Fruit fly (Drosophila melanogaster) whole organism, adult: ENCODE measurements around the gene BthD.

Experiments used
- CG7101 ChIP-seq: fragments of 200-800 bp; sonication (Bioruptor generic); optimal IDR thresholded peaks from 2 replicates; lab custom pipeline; 2018; ENCODE audit warnings: missing biosample characterization, mild to moderate bottlenecking, missing genetic modification characterization, moderate library complexity
- Clk ChIP-seq: fragments of 200-800 bp; sonication (Bioruptor generic); optimal IDR thresholded peaks from 2 replicates; lab custom pipeline; 2017; ENCODE audit warnings: missing biosample characterization, missing genetic modification characterization
- Hr96 ChIP-seq: fragments of 200-800 bp; sonication (Bioruptor generic); optimal IDR thresholded peaks from 2 replicates; lab custom pipeline; 2016; ENCODE audit warnings: missing biosample characterization, missing genetic modification characterization

DNA sequence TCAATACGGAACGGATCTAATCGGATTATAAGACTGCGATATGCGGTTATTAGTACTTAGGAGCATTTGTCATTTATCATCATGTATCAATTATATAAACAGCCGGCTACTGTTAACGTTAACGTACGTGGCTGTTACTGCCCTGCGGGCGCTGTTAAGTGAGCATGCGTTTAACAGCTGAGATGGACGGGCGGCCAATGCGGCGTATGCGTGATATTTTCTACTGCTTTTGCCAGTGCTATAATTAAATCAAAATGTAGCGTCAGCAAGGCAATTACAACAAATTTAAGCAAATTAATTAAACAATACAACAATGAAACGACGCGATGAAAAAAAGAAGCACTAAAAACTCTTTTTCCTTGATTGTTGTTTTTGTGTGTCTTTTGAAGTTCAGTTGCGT, 25.7 kb downstream of the BthD start:
- TF ChIP-seq Hr96 (GFP tag; lab: Kevin White, UChicago) (no peak), CG7101 (tag; lab: Kevin White, UChicago) (no peak), Clk (GFP tag; lab: Kevin White, UChicago) (no peak)
